Fruit fly (Drosophila melanogaster): Measurements from ENCODE around the gene t-cup.
A peak's percentile ranks its signal among the peaks of the same experiment; 100 is the strongest.

t-cup gene

dm6 chr2L:12524139-12524538, 27.0 kb upstream of the t-cup start (continued):
- no peak for TF ChIP-seq CG8359 (GFP tag; optimal IDR thresholded peaks at IDR 0.05; ENCODE audit: borderline replicate concordance)
- no peak for TF ChIP-seq pros (GFP tag; optimal IDR thresholded peaks at IDR 0.05)
- peak; percentile 61 for TF ChIP-seq cg (GFP tag; optimal IDR thresholded peaks at IDR 0.05)
- TF ChIP-seq nom (GFP tag; optimal IDR thresholded peaks at IDR 0.05): peak; percentile 80
- no peak for TF ChIP-seq CG17802 (tag; optimal IDR thresholded peaks at IDR 0.05)
- TF ChIP-seq CG2116 (GFP tag; optimal IDR thresholded peaks at IDR 0.05): no peak
- no peak for TF ChIP-seq CG31441 (GFP tag; IDR thresholded peaks at IDR 0.05)
- no peak for TF ChIP-seq Dbx (GFP tag; IDR thresholded peaks at IDR 0.05)
- no peak for TF ChIP-seq Bdp1 (GFP tag; optimal IDR thresholded peaks at IDR 0.05)
- no peak for TF ChIP-seq Myb (GFP tag; optimal IDR thresholded peaks at IDR 0.05)

- TF ChIP-seq gem (tag; optimal IDR thresholded peaks at IDR 0.05) (peak; percentile 1), sens (GFP tag) (peak; percentile 63), CG17328 (GFP tag; IDR thresholded peaks at IDR 0.05) (no peak), sug (tag; optimal IDR thresholded peaks at IDR 0.05) (peak; percentile 70), CG9932 (GFP tag; IDR thresholded peaks at IDR 0.05) (peak; percentile 49), B-H1 (GFP tag; IDR thresholded peaks at IDR 0.05) (no peak), abd-A (tag; optimal IDR thresholded peaks at IDR 0.05) (no peak), CG9727 (GFP tag; optimal IDR thresholded peaks at IDR 0.05) (peak; percentile 21), fd3F (GFP tag; optimal IDR thresholded peaks at IDR 0.05) (no peak), C15 (GFP tag; IDR thresholded peaks at IDR 0.05) (0 out of 3 replicates have a peak, but pooled peaks have one; percentile 37), CG3407 (GFP tag; optimal IDR thresholded peaks at IDR 0.05) (no peak), Med (GFP tag) (peak; percentile 77), Scr (GFP tag; IDR thresholded peaks at IDR 0.05; ENCODE audit: partially characterized antibody) (no peak), lab (GFP tag; optimal IDR thresholded peaks at IDR 0.05) (peak; percentile 77), Xbp1 (GFP tag; optimal IDR thresholded peaks at IDR 0.05) (no peak), tap (tag; optimal IDR thresholded peaks at IDR 0.05) (no peak), CG12942 (GFP tag; optimal IDR thresholded peaks at IDR 0.05) (no peak), tgo (GFP tag; IDR thresholded peaks at IDR 0.05) (0 out of 3 replicates have a peak, but pooled peaks have one; percentile 15), z (GFP tag; IDR thresholded peaks at IDR 0.05) (no peak), crol (GFP tag; IDR thresholded peaks at IDR 0.05) (peak; percentile 19; the same call in 1 of the 2 replicates), CG2120 (GFP tag; optimal IDR thresholded peaks at IDR 0.05) (peak; percentile 13), al (GFP tag; IDR thresholded peaks at IDR 0.05) (0 out of 2 replicates have a peak, but pooled peaks have one; percentile 9), rib (GFP tag; IDR thresholded peaks at IDR 0.05) (peak; percentile 59; the same call in 1 of the 2 replicates), slbo (GFP tag; IDR thresholded peaks at IDR 0.05) (peak; percentile 21; the same call in 1 of the 2 replicates), Dbx (GFP tag; IDR thresholded peaks at IDR 0.05) (peak; percentile 19; the same call in 1 of the 3 replicates), E2f2 (GFP tag; IDR thresholded peaks at IDR 0.05) (0 out of 2 replicates have a peak, but pooled peaks have one; percentile 11), exex (tag; optimal IDR thresholded peaks at IDR 0.05) (peak; percentile 1), Rfx (GFP tag; IDR thresholded peaks at IDR 0.05) (peak; percentile 56; the same call in 1 of the 2 replicates), row (GFP tag; IDR thresholded peaks at IDR 0.05) (peak; percentile 34; the same call in 1 of the 3 replicates)
Measured at dm6 chr2L:12521527-12522292, 24.6 kb upstream of the t-cup start.
